Fruit fly (Drosophila melanogaster) whole organism, embryonic: Measurements from ENCODE around the gene fred.
A peak's percentile ranks its signal among the peaks of the same experiment; 100 is the strongest.

Experiments
- CG10274 ChIP-seq: fragments of 200-800 bp; sonication (Bioruptor generic); optimal IDR thresholded peaks from 3 replicates; lab custom pipeline; 2017; ENCODE audit warnings: missing biosample characterization, mild to moderate bottlenecking, missing genetic modification characterization
- CG11093 ChIP-seq: fragments of 200-800 bp; sonication (Bioruptor generic); IDR thresholded peaks from 3 replicates; pipeline ENCODE4 v1.3.6; 2022; ENCODE audit warnings: missing biosample characterization, missing genetic modification characterization
- CG12391 ChIP-seq: fragments of 200-800 bp; sonication (Bioruptor generic); optimal IDR thresholded peaks from 3 replicates; lab custom pipeline; 2018; ENCODE audit warnings: missing biosample characterization, mild to moderate bottlenecking, missing genetic modification characterization, moderate library complexity
- CG13424 ChIP-seq: fragments of 200-800 bp; sonication (Bioruptor generic); optimal IDR thresholded peaks from 2 replicates; lab custom pipeline; 2019; ENCODE audit warnings: missing biosample characterization, mild to moderate bottlenecking, missing genetic modification characterization, moderate library complexity
- CG17328 ChIP-seq: fragments of 200-800 bp; sonication (Bioruptor generic); IDR thresholded peaks from 2 replicates; pipeline ENCODE4 v1.3.6; 2022; ENCODE audit warnings: missing biosample characterization, missing genetic modification characterization
- CG2678 ChIP-seq: fragments of 200-800 bp; sonication (Bioruptor generic); optimal IDR thresholded peaks from 3 replicates; lab custom pipeline; 2019; ENCODE audit warnings: missing biosample characterization, mild to moderate bottlenecking, missing genetic modification characterization, moderate library complexity
- CG2712 ChIP-seq: fragments of 200-800 bp; optimal IDR thresholded peaks from 3 replicates; lab custom pipeline; 2019; ENCODE audit warnings: missing biosample characterization, mild to moderate bottlenecking, missing genetic modification characterization, moderate library complexity
- CG30403 ChIP-seq: fragments of 200-800 bp; sonication (Bioruptor generic); optimal IDR thresholded peaks from 3 replicates; lab custom pipeline; 2016; ENCODE audit warnings: missing biosample characterization, missing genetic modification characterization
- CG31441 ChIP-seq: fragments of 200-800 bp; sonication (Bioruptor generic); IDR thresholded peaks from 2 replicates; pipeline ENCODE4 v1.3.6; 2022; ENCODE audit warnings: missing biosample characterization, missing genetic modification characterization
- CG32532 ChIP-seq: fragments of 200-800 bp; sonication (Bioruptor generic); IDR thresholded peaks from 2 replicates; pipeline ENCODE4 v1.3.6; 2022; ENCODE audit warnings: missing biosample characterization, missing genetic modification characterization
- CG4854 ChIP-seq: fragments of 200-800 bp; sonication (Bioruptor generic); optimal IDR thresholded peaks from 2 replicates; lab custom pipeline; 2016; ENCODE audit warnings: missing biosample characterization, missing genetic modification characterization, inconsistent platforms
- CG5953 ChIP-seq: fragments of 200-800 bp; sonication (Bioruptor generic); IDR thresholded peaks from 2 replicates; pipeline ENCODE4 v1.3.6; 2022; ENCODE audit warnings: missing biosample characterization, missing genetic modification characterization
- CG7963 ChIP-seq: fragments of 200-800 bp; sonication (Bioruptor generic); IDR thresholded peaks from 3 replicates; pipeline ENCODE4 v1.3.6; 2022; ENCODE audit warnings: missing biosample characterization, missing genetic modification characterization; ENCODE audit not compliant: partially characterized antibody
- CG9609 ChIP-seq: fragments of 200-800 bp; sonication (Bioruptor generic); optimal IDR thresholded peaks from 3 replicates; lab custom pipeline; 2016; ENCODE audit warnings: missing biosample characterization, missing genetic modification characterization
- Camta ChIP-seq: fragments of 200-800 bp; sonication (Bioruptor generic); optimal IDR thresholded peaks from 2 replicates; lab custom pipeline; 2016; ENCODE audit warnings: missing biosample characterization, missing genetic modification characterization
- D19A ChIP-seq: fragments of 200-800 bp; optimal IDR thresholded peaks from 3 replicates; lab custom pipeline; 2019; ENCODE audit warnings: missing biosample characterization, mild to moderate bottlenecking, missing genetic modification characterization, moderate library complexity
- D19B ChIP-seq: fragments of 200-800 bp; sonication (Bioruptor generic); optimal IDR thresholded peaks from 2 replicates; lab custom pipeline; 2017; ENCODE audit warnings: missing biosample characterization, mild to moderate bottlenecking, missing genetic modification characterization
- Doc2 ChIP-seq: fragments of 200-800 bp; sonication (Bioruptor generic); IDR thresholded peaks from 2 replicates; pipeline ENCODE4 v1.3.6; 2022; ENCODE audit warnings: missing biosample characterization, missing genetic modification characterization
- Doc3 ChIP-seq: fragments of 200-800 bp; sonication (Bioruptor generic); IDR thresholded peaks from 3 replicates; pipeline ENCODE4 v1.3.6; 2022; ENCODE audit warnings: missing biosample characterization, missing genetic modification characterization; ENCODE audit not compliant: partially characterized antibody
- Hr51 ChIP-seq, 2 experiments: fragments of 200-800 bp; sonication (Bioruptor generic); optimal IDR thresholded peaks; 2 replicates in 1 of 2; 3 replicates in 1 of 2; lab custom pipeline; 2016 to 2018; ENCODE audit warnings: missing biosample characterization in 2 of 2, missing genetic modification characterization in 2 of 2, mild to moderate bottlenecking in 1 of 2, moderate library complexity in 1 of 2
- MBD-R2 ChIP-seq: fragments of 200-800 bp; sonication (Bioruptor generic); IDR thresholded peaks from 2 replicates; pipeline ENCODE4 v1.3.6; 2022; ENCODE audit warnings: missing biosample characterization, missing genetic modification characterization
- Mes4 ChIP-seq: fragments of 200-800 bp; sonication (Bioruptor generic); optimal IDR thresholded peaks from 2 replicates; lab custom pipeline; 2016; ENCODE audit warnings: missing biosample characterization, missing genetic modification characterization
- Oli ChIP-seq: fragments of 200-800 bp; sonication (Bioruptor generic); optimal IDR thresholded peaks from 2 replicates; lab custom pipeline; 2018; ENCODE audit warnings: missing biosample characterization, mild to moderate bottlenecking, missing genetic modification characterization, moderate library complexity
- PHDP ChIP-seq: fragments of 200-800 bp; sonication (Bioruptor generic); optimal IDR thresholded peaks from 3 replicates; lab custom pipeline; 2018; ENCODE audit warnings: missing biosample characterization, mild to moderate bottlenecking, missing genetic modification characterization, moderate library complexity
- Trl ChIP-seq, 3 experiments: fragments of >200 bp in 2 of 3; fragments of 200-800 bp in 1 of 3; sonication (Bioruptor generic) in 1 of 3; optimal IDR thresholded peaks; 2 replicates in 1 of 3; 3 replicates in 2 of 3; lab custom pipeline; 2016 to 2017; ENCODE audit warnings: missing biosample characterization in 1 of 3, missing genetic modification characterization in 1 of 3
- YL-1 ChIP-seq: fragments of 200-800 bp; sonication (Bioruptor generic); optimal IDR thresholded peaks from 3 replicates; lab custom pipeline; 2017; ENCODE audit warnings: missing biosample characterization, mild to moderate bottlenecking, missing genetic modification characterization
- abd-A ChIP-seq: fragments of 200-800 bp; sonication (Bioruptor generic); optimal IDR thresholded peaks from 3 replicates; lab custom pipeline; 2019; ENCODE audit warnings: missing biosample characterization, mild to moderate bottlenecking, missing genetic modification characterization, moderate library complexity
- ara ChIP-seq: fragments of 200-800 bp; sonication (Bioruptor generic); IDR thresholded peaks from 2 replicates; pipeline ENCODE4 v1.3.6; 2022; ENCODE audit warnings: missing biosample characterization, missing genetic modification characterization
- bsh ChIP-seq, 2 experiments: fragments of 200-800 bp; sonication (Bioruptor generic); optimal IDR thresholded peaks; 2 replicates each; lab custom pipeline; 2017 to 2018; ENCODE audit warnings: mild to moderate bottlenecking in 2 of 2, missing biosample characterization in 2 of 2, missing genetic modification characterization in 2 of 2, moderate library complexity in 1 of 2
- cato ChIP-seq: fragments of 200-800 bp; sonication (Bioruptor generic); optimal IDR thresholded peaks from 2 replicates; lab custom pipeline; 2016; ENCODE audit warnings: missing biosample characterization, missing genetic modification characterization, borderline replicate concordance
- chm ChIP-seq: fragments of 200-800 bp; sonication (Bioruptor generic); IDR thresholded peaks from 2 replicates; pipeline ENCODE4 v1.3.6; 2022; ENCODE audit warnings: missing biosample characterization, missing genetic modification characterization
- crp ChIP-seq, 2 experiments: fragments of 200-800 bp; sonication (Bioruptor generic); optimal IDR thresholded peaks; 2 replicates in 1 of 2; 3 replicates in 1 of 2; lab custom pipeline; 2017; ENCODE audit warnings: missing biosample characterization in 2 of 2, missing genetic modification characterization in 2 of 2, mild to moderate bottlenecking in 1 of 2, moderate library complexity in 1 of 2
- dmrt99B ChIP-seq: fragments of 200-800 bp; sonication (Bioruptor generic); optimal IDR thresholded peaks from 2 replicates; lab custom pipeline; 2018; ENCODE audit warnings: missing biosample characterization, mild to moderate bottlenecking, missing genetic modification characterization, moderate library complexity
- esg ChIP-seq: fragments of 200-800 bp; sonication (Bioruptor generic); conservative IDR thresholded peaks from 2 replicates; pipeline ENCODE4 v1.3.6; 2022; ENCODE audit warnings: missing biosample characterization, missing genetic modification characterization
- gce ChIP-seq: fragments of 200-800 bp; sonication (Bioruptor generic); IDR thresholded peaks from 3 replicates; pipeline ENCODE4 v1.3.6; 2022; ENCODE audit warnings: missing biosample characterization, missing genetic modification characterization
- gem ChIP-seq: fragments of 200-800 bp; sonication (Bioruptor generic); optimal IDR thresholded peaks from 2 replicates; lab custom pipeline; 2019; ENCODE audit warnings: missing biosample characterization, mild to moderate bottlenecking, missing genetic modification characterization, moderate library complexity
- grau ChIP-seq: fragments of 200-800 bp; optimal IDR thresholded peaks from 3 replicates; lab custom pipeline; 2019; ENCODE audit warnings: missing biosample characterization, mild to moderate bottlenecking, missing genetic modification characterization, moderate library complexity
- hkb ChIP-seq, 2 experiments: fragments of 200-800 bp in 1 of 2; fragments of >200 bp in 1 of 2; sonication (Bioruptor generic) in 1 of 2; IDR thresholded peaks in 1 of 2; optimal IDR thresholded peaks in 1 of 2; 2 replicates each; pipeline versions ENCODE4 v1.3.6 to Lab custom; 2017 to 2022; ENCODE audit warnings: missing biosample characterization in 1 of 2, missing genetic modification characterization in 1 of 2
- jing ChIP-seq: fragments of 200-800 bp; sonication (Bioruptor generic); optimal IDR thresholded peaks from 2 replicates; lab custom pipeline; 2018; ENCODE audit warnings: missing biosample characterization, mild to moderate bottlenecking, missing genetic modification characterization
- lbe ChIP-seq: fragments of 200-800 bp; sonication (Bioruptor generic); optimal IDR thresholded peaks from 2 replicates; lab custom pipeline; 2016; ENCODE audit warnings: missing biosample characterization, mild to moderate bottlenecking, missing genetic modification characterization
- onecut ChIP-seq: fragments of 200-800 bp; sonication (Bioruptor generic); IDR thresholded peaks from 2 replicates; pipeline ENCODE4 v1.3.6; 2022; ENCODE audit warnings: missing biosample characterization, missing genetic modification characterization
- row ChIP-seq: fragments of 200-800 bp; sonication (Bioruptor generic); IDR thresholded peaks from 3 replicates; pipeline ENCODE4 v1.3.6; 2022; ENCODE audit warnings: missing biosample characterization, missing genetic modification characterization
- sens ChIP-seq: fragments of 200-800 bp; sonication (Bioruptor generic); peaks from one replicate; lab custom pipeline; 2016; ENCODE audit warnings: missing biosample characterization, missing genetic modification characterization
- sima ChIP-seq: fragments of 200-800 bp; sonication (Bioruptor generic); optimal IDR thresholded peaks from 2 replicates; lab custom pipeline; 2016; ENCODE audit warnings: missing biosample characterization, missing genetic modification characterization
- slbo ChIP-seq: fragments of 200-800 bp; sonication (Bioruptor generic); IDR thresholded peaks from 2 replicates; pipeline ENCODE4 v1.3.6; 2022; ENCODE audit warnings: missing biosample characterization, missing genetic modification characterization
- tio ChIP-seq: fragments of 200-800 bp; sonication (Bioruptor generic); optimal IDR thresholded peaks from 2 replicates; lab custom pipeline; 2017; ENCODE audit warnings: missing biosample characterization, missing genetic modification characterization, inconsistent platforms
- tll ChIP-seq, 2 experiments: fragments of 200-800 bp in 1 of 2; fragments of >200 bp in 1 of 2; sonication (Bioruptor generic) in 1 of 2; optimal IDR thresholded peaks; 2 replicates each; lab custom pipeline; 2017 to 2019; ENCODE audit warnings: missing biosample characterization in 2 of 2, missing genetic modification characterization in 2 of 2, mild to moderate bottlenecking in 1 of 2, moderate library complexity in 1 of 2
- trh ChIP-seq: fragments of 200-800 bp; sonication (Bioruptor generic); optimal IDR thresholded peaks from 2 replicates; lab custom pipeline; 2016; ENCODE audit warnings: missing biosample characterization, missing genetic modification characterization

The fred gene

DNA sequence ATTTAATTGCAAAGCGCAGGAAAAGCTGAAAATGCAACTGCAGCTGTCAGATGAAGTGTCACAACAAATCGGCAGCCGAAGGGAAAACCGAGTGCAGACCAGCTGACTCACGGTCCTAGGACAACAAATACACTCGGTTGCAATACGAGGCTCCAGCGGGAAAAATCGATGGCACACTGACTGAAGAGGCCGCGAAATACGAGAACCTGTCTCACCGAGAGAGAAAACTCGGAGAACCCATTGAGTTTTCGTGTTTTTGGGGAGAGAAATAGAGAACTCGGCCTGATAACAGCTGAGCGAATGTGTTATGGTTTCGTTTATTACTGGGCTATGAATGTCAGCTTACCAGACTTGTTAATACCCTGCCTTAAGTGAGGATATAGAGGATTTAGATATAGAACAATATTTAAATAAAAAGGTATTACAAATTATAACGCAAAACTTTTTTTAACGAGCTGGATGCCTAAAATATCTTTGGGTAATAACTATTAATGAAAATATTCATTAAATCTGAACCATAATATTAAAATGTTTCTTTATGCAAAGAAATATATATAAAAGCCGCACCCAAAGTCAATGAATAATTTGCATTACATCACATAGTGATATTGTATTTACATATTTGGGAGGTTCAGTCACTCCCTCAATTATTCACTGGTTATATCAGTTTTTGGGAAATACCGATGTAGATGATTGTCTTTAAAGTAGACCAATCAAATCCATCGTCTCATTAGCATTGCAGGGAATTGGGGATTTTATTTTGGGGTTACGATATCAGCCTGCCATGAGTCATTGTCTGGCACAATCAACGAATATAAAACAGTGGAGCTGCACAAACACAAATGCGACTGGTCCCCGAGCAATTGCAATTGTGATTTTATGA, 95.3 kb downstream of the fred start (continued):
- TF ChIP-seq CG13424 (tag; lab: Kevin White, UChicago) (peak; percentile 31), PHDP (tag; lab: Kevin White, UChicago) (peak; percentile 57), tio (GFP tag; lab: Kevin White, UChicago) (peak; percentile 9), Oli (tag; lab: Kevin White, UChicago) (peak; percentile 26), row (GFP tag; lab: Robert Waterston, UW) (peak; percentile 69), crp (GFP tag; optimal IDR thresholded peaks at IDR 0.05; lab: Kevin White, UChicago) (peak in 1 of 2 experiments; percentile 30), CG30403 (peak; percentile 5), D19A (tag; lab: Kevin White, UChicago) (peak; percentile 78), chm (GFP tag; lab: Robert Waterston, UW) (0 out of 2 replicates have a peak, but pooled peaks have one; percentile 43), sima (no peak), CG2712 (tag; lab: Kevin White, UChicago) (peak; percentile 15), YL-1 (GFP tag; lab: Kevin White, UChicago) (no peak), CG12391 (tag; lab: Kevin White, UChicago) (peak; percentile 24), sens (GFP tag; lab: Kevin White, UChicago) (peak; percentile 42), Hr51 (GFP tag; optimal IDR thresholded peaks at IDR 0.05; lab: Kevin White, UChicago) (peak in 1 of 2 experiments; percentile 8), CG2678 (peak; percentile 36), MBD-R2 (peak; percentile 71), dmrt99B (tag; lab: Kevin White, UChicago) (peak; percentile 16), jing (GFP tag; lab: Kevin White, UChicago) (no peak), lbe (GFP tag; lab: Kevin White, UChicago) (no peak), gem (peak; percentile 64), CG31441 (peak; percentile 15; the same call in 1 of the 2 replicates), CG10274 (GFP tag; lab: Kevin White, UChicago) (peak; percentile 87), hkb (optimal IDR thresholded peaks at IDR 0.05; lab: Kevin White, UChicago) (no peak), hkb (GFP tag; IDR thresholded peaks at IDR 0.05; lab: Robert Waterston, UW) (0 out of 2 replicates have a peak, but pooled peaks have one; percentile 14), Doc2 (GFP tag; lab: Robert Waterston, UW) (no peak), D19B (peak; percentile 29), Mes4 (GFP tag; lab: Kevin White, UChicago) (no peak), Trl (optimal IDR thresholded peaks at IDR 0.05; lab: Kevin White, UChicago) (peak; percentile 53 to 54), Trl (GFP tag; optimal IDR thresholded peaks at IDR 0.05; lab: Kevin White, UChicago) (no peak), onecut (GFP tag; lab: Robert Waterston, UW) (peak; percentile 100), grau (tag; lab: Kevin White, UChicago) (peak; percentile 38), abd-A (peak; percentile 36), bsh (GFP tag; optimal IDR thresholded peaks at IDR 0.05; lab: Kevin White, UChicago) (no peak), CG5953 (GFP tag; lab: Robert Waterston, UW) (no peak)
- TF ChIP-seq, all 482 proteins: peak for 34

- no peak for TF ChIP-seq Camta
- TF ChIP-seq trh (GFP tag; lab: Kevin White, UChicago) = no peak
- TF ChIP-seq Doc3 (GFP tag; lab: Robert Waterston, UW) = no peak
- no peak for TF ChIP-seq CG4854 (GFP tag; lab: Kevin White, UChicago)
- TF ChIP-seq cato (GFP tag; lab: Kevin White, UChicago) = no peak
- no peak for TF ChIP-seq CG7963 (GFP tag; lab: Robert Waterston, UW)
- 0 out of 2 replicates have a peak, but pooled peaks have one; percentile 7 for TF ChIP-seq CG32532 (GFP tag; lab: Robert Waterston, UW)
- TF ChIP-seq CG17328 = 0 out of 2 replicates have a peak, but pooled peaks have one; percentile 11
- TF ChIP-seq CG9609 (GFP tag; lab: Kevin White, UChicago) = no peak
- 0 out of 3 replicates have a peak, but pooled peaks have one; percentile 8 for TF ChIP-seq CG11093
- peak in 1 of 2 experiments; percentile 58 for TF ChIP-seq tll (GFP tag; optimal IDR thresholded peaks at IDR 0.05; lab: Kevin White, UChicago)
- no peak for TF ChIP-seq ara (GFP tag; lab: Robert Waterston, UW)
- TF ChIP-seq gce (GFP tag; lab: Robert Waterston, UW) = no peak
- no peak for TF ChIP-seq esg
- TF ChIP-seq slbo = 0 out of 2 replicates have a peak, but pooled peaks have one; percentile 14
Measured at dm6 chr2L:3893331-3893730, 98.2 kb downstream of the fred start.
